Worm (Caenorhabditis elegans): ENCODE data around the gene unc-23.

The unc-23 gene

ce11 chrV:8938445-8938844, 2.3 kb downstream of the unc-23 start:
- no peak for TF ChIP-seq unc-62 (GFP tag; optimal IDR thresholded peaks at IDR 0.05)

- no peak for TF ChIP-seq unc-62 (GFP tag; optimal IDR thresholded peaks at IDR 0.05)
Measured at ce11 chrV:8938943-8939342, 2.8 kb downstream of the unc-23 start.

- TF ChIP-seq unc-62 (GFP tag; optimal IDR thresholded peaks at IDR 0.05), result no peak
Measured at ce11 chrV:8939424-8940065, 3.4 kb downstream of the unc-23 start.

- no peak for TF ChIP-seq unc-62 (GFP tag; optimal IDR thresholded peaks at IDR 0.05)
Measured at ce11 chrV:8940419-8940818, 4.3 kb downstream of the unc-23 start.

- TF ChIP-seq unc-62 (GFP tag; optimal IDR thresholded peaks at IDR 0.05), result no peak
Measured at ce11 chrV:8942437-8942978, 6.3 kb downstream of the unc-23 start.

ce11 chrV:8943963-8944362, 7.8 kb downstream of the unc-23 start, which contains the start of gene T19A5.3:
T19A5.3 (minus strand) TSS chrV:8944063.
- no peak for TF ChIP-seq unc-62 (GFP tag; optimal IDR thresholded peaks at IDR 0.05)

ce11 chrV:8944481-8944880, 8.3 kb downstream of the unc-23 start:
- TF ChIP-seq unc-62 (GFP tag; optimal IDR thresholded peaks at IDR 0.05), result no peak

ce11 chrV:8946142-8946541, 10.0 kb downstream of the unc-23 start:
- no peak for TF ChIP-seq unc-62 (GFP tag; optimal IDR thresholded peaks at IDR 0.05)

ce11 chrV:8947499-8947898, 11.3 kb downstream of the unc-23 start, which contains the start of gene gck-1:
gck-1 (plus strand) TSS chrV:8947799.
- no peak for TF ChIP-seq unc-62 (GFP tag; optimal IDR thresholded peaks at IDR 0.05)

- no peak for TF ChIP-seq unc-62 (GFP tag; optimal IDR thresholded peaks at IDR 0.05)
Measured at ce11 chrV:8948365-8948764, 12.2 kb downstream of the unc-23 start.

- TF ChIP-seq unc-62 (GFP tag; optimal IDR thresholded peaks at IDR 0.05), result no peak
Measured at ce11 chrV:8948996-8949395, 12.8 kb downstream of the unc-23 start.

- no peak for TF ChIP-seq unc-62 (GFP tag; optimal IDR thresholded peaks at IDR 0.05)
Measured at ce11 chrV:8949873-8950272, 13.7 kb downstream of the unc-23 start.

ce11 chrV:8956387-8957095, 20.4 kb downstream of the unc-23 start, which contains the start of gene ttc-17:
ttc-17 (plus strand) TSS chrV:8957045.
- TF ChIP-seq unc-62 (GFP tag; optimal IDR thresholded peaks at IDR 0.05), result no peak

- TF ChIP-seq unc-62 (GFP tag; optimal IDR thresholded peaks at IDR 0.05), result no peak
Measured at ce11 chrV:8964055-8964758, 28.0 kb downstream of the unc-23 start, which contains the start of gene nhr-44. nhr-44 (minus strand) TSS chrV:8964105.

- TF ChIP-seq unc-62 (GFP tag; optimal IDR thresholded peaks at IDR 0.05), result no peak
Measured at ce11 chrV:8966086-8966485, 29.9 kb downstream of the unc-23 start, which contains the start of gene nhr-219. nhr-219 (minus strand) TSS chrV:8966186.

ce11 chrV:8972271-8972670, 36.1 kb downstream of the unc-23 start, which contains the start of gene nhr-195:
nhr-195 (minus strand) TSS chrV:8972371.
- no peak for TF ChIP-seq unc-62 (GFP tag; optimal IDR thresholded peaks at IDR 0.05)
